Worm (Caenorhabditis elegans) whole organism, L4 larva: ENCODE results near the gene srgp-1.
A peak's percentile ranks its signal among the peaks of the same experiment; 100 is the strongest.

ENCODE experiments used
- F44E2.7 ChIP-seq: fragments of 200-800 bp; sonication (Bioruptor generic); IDR thresholded peaks from 2 replicates; pipeline ENCODE4 v2.1.2; 2022; ENCODE audit warnings: missing genetic modification characterization, missing compliant biosample characterization
- R02D3.7 ChIP-seq: fragments of 150-350 bp; sonication (generic microtip); optimal IDR thresholded peaks from 3 replicates; lab custom pipeline; 2014; ENCODE audit warnings: missing biosample characterization, missing genetic modification characterization
- aha-1 ChIP-seq: fragments of 150-350 bp; peaks from one replicate; lab custom pipeline; 2014; ENCODE audit warnings: missing biosample characterization, missing genetic modification characterization
- arid-1 ChIP-seq: fragments of 200-800 bp; sonication (Bioruptor generic); conservative IDR thresholded peaks from 2 replicates; pipeline ENCODE4 v1.3.6; 2022; ENCODE audit warnings: missing genetic modification reagents, missing genetic modification characterization, missing compliant biosample characterization
- fkh-10 ChIP-seq: fragments of 150-350 bp; optimal IDR thresholded peaks from 2 replicates; lab custom pipeline; 2014; ENCODE audit warnings: missing biosample characterization, missing genetic modification reagents, missing genetic modification characterization
- hlh-11 ChIP-seq: fragments of 200-800 bp; sonication (Bioruptor generic); optimal IDR thresholded peaks from 2 replicates; lab custom pipeline; 2018; ENCODE audit warnings: mild to moderate bottlenecking, missing genetic modification characterization, missing compliant biosample characterization
- lin-13 ChIP-seq: fragments of 150-350 bp; optimal IDR thresholded peaks from 2 replicates; lab custom pipeline; 2014; ENCODE audit warnings: missing biosample characterization, missing genetic modification reagents, missing genetic modification characterization
- nhr-25 ChIP-seq: sonication (generic microtip); optimal IDR thresholded peaks from 2 replicates; lab custom pipeline; 2017; ENCODE audit warnings: missing genetic modification characterization, mild to moderate bottlenecking, missing compliant biosample characterization, antibody characterized with exemption, moderate library complexity, borderline replicate concordance; ENCODE audit not compliant: insufficient read depth
- nhr-76 ChIP-seq: fragments of 150-350 bp; optimal IDR thresholded peaks from 2 replicates; lab custom pipeline; 2014; ENCODE audit warnings: missing biosample characterization, missing genetic modification characterization
- skn-1 ChIP-seq: fragments of 150-350 bp; optimal IDR thresholded peaks from 2 replicates; lab custom pipeline; 2014; ENCODE audit warnings: missing biosample characterization, missing genetic modification characterization
- snpc-4 ChIP-seq: fragments of 150-350 bp; optimal IDR thresholded peaks from 2 replicates; lab custom pipeline; 2014; ENCODE audit warnings: missing biosample characterization, missing genetic modification characterization
- unc-130 ChIP-seq: sonication (generic microtip); optimal IDR thresholded peaks from 2 replicates; lab custom pipeline; 2016; ENCODE audit warnings: missing genetic modification reagents, missing genetic modification characterization, missing compliant biosample characterization

DNA sequence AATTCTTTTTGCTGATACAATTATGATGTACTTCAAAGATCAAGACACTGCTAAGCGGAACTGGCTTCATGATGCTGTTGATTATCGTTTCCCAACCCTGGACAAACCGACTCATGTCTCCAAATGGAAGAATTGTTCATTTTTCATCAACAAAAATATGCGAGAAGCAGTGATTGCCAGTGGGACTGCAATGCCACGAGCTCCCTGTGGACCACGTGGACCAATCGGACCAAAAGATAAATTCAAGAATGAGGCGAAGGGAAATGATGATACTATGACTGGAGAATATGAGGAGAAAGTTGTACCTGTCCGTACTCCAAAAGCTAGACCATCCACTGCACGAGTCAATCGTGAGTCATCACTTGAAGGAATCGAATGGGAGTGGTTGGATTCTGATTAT lies 16.2 kb downstream of the srgp-1 start:
- TF ChIP-seq lin-13 (GFP tag; lab: Kevin White, UChicago), result no peak
- TF ChIP-seq snpc-4 (tag; lab: Kevin White, UChicago), result no peak
- peak; percentile 92 for TF ChIP-seq aha-1 (tag; lab: Kevin White, UChicago)
- TF ChIP-seq F44E2.7, result no peak
- TF ChIP-seq unc-130 (GFP tag; lab: Kevin White, UChicago), result no peak
- TF ChIP-seq skn-1 (tag; lab: Kevin White, UChicago), result no peak
- no peak for TF ChIP-seq R02D3.7
- no peak for TF ChIP-seq nhr-76
- no peak for TF ChIP-seq fkh-10 (GFP tag; lab: Kevin White, UChicago)
- no peak for TF ChIP-seq arid-1 (GFP tag; lab: Robert Waterston, UW)
- TF ChIP-seq nhr-25 (tag; lab: Kevin White, UChicago), result no peak
- no peak for TF ChIP-seq hlh-11 (tag; lab: Kevin White, UChicago)
